Worm (Caenorhabditis elegans): ENCODE measurements around the gene jtr-1.

The jtr-1 gene

ce11 chrIV:1453451-1453850 is 32.7 kb downstream of the jtr-1 start:
- no peak for TF ChIP-seq F37D6.2 (tag; optimal IDR thresholded peaks at IDR 0.05)
- TF ChIP-seq lin-15B (tag; optimal IDR thresholded peaks at IDR 0.05), result no peak
- peak; percentile 61 for TF ChIP-seq nhr-28 (tag; optimal IDR thresholded peaks at IDR 0.05)
- TF ChIP-seq nhr-76 (tag; optimal IDR thresholded peaks at IDR 0.05), result no peak
- peak; percentile 12; the same call in 1 of the 2 replicates for TF ChIP-seq dmd-6 (GFP tag; IDR thresholded peaks at IDR 0.05)

DNA sequence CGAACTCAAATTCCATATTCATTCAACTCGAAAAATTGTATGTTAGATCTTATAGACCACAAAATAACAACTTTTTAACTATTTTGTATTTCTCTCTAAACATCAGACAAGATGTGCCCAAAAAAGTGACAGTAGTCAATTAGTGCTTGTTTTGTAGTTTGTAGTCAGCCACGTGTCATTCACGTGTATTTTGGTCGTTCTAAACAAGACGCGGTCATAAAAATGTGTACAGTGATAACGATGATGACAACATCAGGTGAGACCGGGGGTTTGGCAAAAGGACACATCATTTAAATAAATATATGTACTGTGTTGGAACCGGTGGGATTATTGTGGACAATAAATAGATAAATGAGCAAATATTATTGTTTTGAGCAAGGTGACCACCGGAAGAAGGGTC is 33.5 kb downstream of the jtr-1 start:
- peak; percentile 28 for TF ChIP-seq nhr-6 (tag; optimal IDR thresholded peaks at IDR 0.05)
- TF ChIP-seq mdl-1 (tag; optimal IDR thresholded peaks at IDR 0.05), result peak in 1 of 2 experiments; percentile 74
- TF ChIP-seq ctbp-1 (GFP tag; IDR thresholded peaks at IDR 0.05), result no peak
- TF ChIP-seq hlh-30 (tag; optimal IDR thresholded peaks at IDR 0.05; ENCODE audit: insufficient read depth), result peak; percentile 86
- no peak for TF ChIP-seq F37D6.2 (tag; optimal IDR thresholded peaks at IDR 0.05)
- TF ChIP-seq nhr-102 (tag; optimal IDR thresholded peaks at IDR 0.05), result peak; percentile 90
- peak; percentile 90 for TF ChIP-seq hlh-11 (tag; optimal IDR thresholded peaks at IDR 0.05)
- TF ChIP-seq nhr-28 (tag; optimal IDR thresholded peaks at IDR 0.05), result peak; percentile 98
- no peak for TF ChIP-seq dpl-1 (GFP tag; optimal IDR thresholded peaks at IDR 0.05)
- no peak for TF ChIP-seq ztf-11 (tag; optimal IDR thresholded peaks at IDR 0.05)
- no peak for TF ChIP-seq T26A8.4 (GFP tag; IDR thresholded peaks at IDR 0.05)
- no peak for TF ChIP-seq lin-13 (GFP tag; optimal IDR thresholded peaks at IDR 0.05)
- peak; percentile 80 for TF ChIP-seq mxl-3 (GFP tag; optimal IDR thresholded peaks at IDR 0.05)
- peak; percentile 31; the same call in 1 of the 2 replicates for TF ChIP-seq lin-38 (GFP tag; IDR thresholded peaks at IDR 0.05)
- no peak for TF ChIP-seq pha-4 (GFP tag; IDR thresholded peaks at IDR 0.05)
- no peak for TF ChIP-seq pha-4 (tag; optimal IDR thresholded peaks at IDR 0.05)
- peak; percentile 29 for TF ChIP-seq nhr-77 (tag; optimal IDR thresholded peaks at IDR 0.05)
- no peak for TF ChIP-seq Y75B8A.6 (GFP tag; IDR thresholded peaks at IDR 0.05)
- peak; percentile 64 for TF ChIP-seq T20F7.1 (GFP tag; optimal IDR thresholded peaks at IDR 0.05)
- peak; percentile 80 for TF ChIP-seq nhr-48 (tag; optimal IDR thresholded peaks at IDR 0.05)
- TF ChIP-seq zfp-2 (tag; optimal IDR thresholded peaks at IDR 0.05), result no peak
- peak; percentile 95 for TF ChIP-seq dmd-6 (GFP tag; IDR thresholded peaks at IDR 0.05)
- TF ChIP-seq egl-43 (GFP tag; IDR thresholded peaks at IDR 0.05), result no peak
- TF ChIP-seq sdz-12 (GFP tag; optimal IDR thresholded peaks at IDR 0.05), result no peak
- no peak for TF ChIP-seq saeg-2 (GFP tag; IDR thresholded peaks at IDR 0.05)
- no peak for TF ChIP-seq nhr-10 (tag; optimal IDR thresholded peaks at IDR 0.05)
- peak; percentile 28; the same call in 1 of the 2 replicates for TF ChIP-seq lin-1 (GFP tag; IDR thresholded peaks at IDR 0.05)
- TF ChIP-seq unc-62 (GFP tag; optimal IDR thresholded peaks at IDR 0.05 in 1 of 2), result peak in 1 of 2 experiments; percentile 99
- no peak for TF ChIP-seq unc-62 (tag; optimal IDR thresholded peaks at IDR 0.05)
- peak; percentile 33 for TF ChIP-seq rbr-2 (tag; optimal IDR thresholded peaks at IDR 0.05)
- TF ChIP-seq nhr-237 (tag; optimal IDR thresholded peaks at IDR 0.05), result no peak
- no peak for TF ChIP-seq Y48G9A.11 (GFP tag; IDR thresholded peaks at IDR 0.05)
- no peak for TF ChIP-seq skn-1 (tag; optimal IDR thresholded peaks at IDR 0.05)
- peak in 1 of 2 experiments; percentile 53 for TF ChIP-seq lsy-2 (tag; optimal IDR thresholded peaks at IDR 0.05)
- no peak for TF ChIP-seq set-16 (GFP tag; IDR thresholded peaks at IDR 0.05)
- peak in 1 of 2 experiments; percentile 22 for TF ChIP-seq daf-16 (GFP tag; optimal IDR thresholded peaks at IDR 0.05)
- TF ChIP-seq daf-16 (tag; optimal IDR thresholded peaks at IDR 0.05), result peak; percentile 98
- no peak for TF ChIP-seq ceh-82 (tag; optimal IDR thresholded peaks at IDR 0.05)
- peak; percentile 85 for TF ChIP-seq php-3 (GFP tag; IDR thresholded peaks at IDR 0.05)
- TF ChIP-seq mxl-2 (GFP tag; conservative IDR thresholded peaks at IDR 0.05), result peak; percentile 97
- TF ChIP-seq nhr-42 (GFP tag; IDR thresholded peaks at IDR 0.05), result no peak
- TF ChIP-seq egl-27 (tag; optimal IDR thresholded peaks at IDR 0.05), result no peak
- TF ChIP-seq mdt-29 (GFP tag; IDR thresholded peaks at IDR 0.05), result no peak
- TF ChIP-seq dmd-9 (GFP tag; IDR thresholded peaks at IDR 0.05), result no peak
- TF ChIP-seq tra-1 (GFP tag; IDR thresholded peaks at IDR 0.05), result peak; percentile 32; the same call in 1 of the 2 replicates
- TF ChIP-seq duxl-1 (tag; optimal IDR thresholded peaks at IDR 0.05; ENCODE audit: poor library complexity), result no peak
- TF ChIP-seq daf-12 (tag; optimal IDR thresholded peaks at IDR 0.05), result no peak
- TF ChIP-seq cey-2 (tag; optimal IDR thresholded peaks at IDR 0.05; ENCODE audit: borderline replicate concordance, insufficient read depth), result peak; percentile 2

Measured in whole organism, L4 larva.